Worm (Caenorhabditis elegans) whole organism, L4 larva: ENCODE results near the gene T16A1.5.

ENCODE experiments used
- F26F4.8 ChIP-seq: fragments of 200-800 bp; sonication (Bioruptor generic); conservative IDR thresholded peaks from 2 replicates; pipeline ENCODE4 v1.3.6; 2022; ENCODE audit warnings: missing genetic modification characterization, missing compliant biosample characterization
- ama-1 ChIP-seq: fragments of 150-350 bp; optimal IDR thresholded peaks from 2 replicates; lab custom pipeline; 2014; ENCODE audit warnings: inconsistent platforms, mixed read lengths
- daf-19 ChIP-seq: fragments of 200-800 bp; sonication (Bioruptor generic); conservative IDR thresholded peaks from 2 replicates; pipeline ENCODE4 v1.3.6; 2022; ENCODE audit warnings: missing genetic modification characterization, missing compliant biosample characterization
- duxl-1 ChIP-seq: sonication (generic microtip); optimal IDR thresholded peaks from 2 replicates; lab custom pipeline; 2016; ENCODE audit warnings: mild to moderate bottlenecking, missing genetic modification characterization, moderate library complexity, missing compliant biosample characterization; ENCODE audit not compliant: poor library complexity
- fkh-10 ChIP-seq: fragments of 150-350 bp; optimal IDR thresholded peaks from 2 replicates; lab custom pipeline; 2014; ENCODE audit warnings: missing biosample characterization, missing genetic modification reagents, missing genetic modification characterization
- zag-1 ChIP-seq: fragments of 150-350 bp; optimal IDR thresholded peaks from 2 replicates; lab custom pipeline; 2014; ENCODE audit warnings: missing biosample characterization, missing genetic modification characterization

DNA sequence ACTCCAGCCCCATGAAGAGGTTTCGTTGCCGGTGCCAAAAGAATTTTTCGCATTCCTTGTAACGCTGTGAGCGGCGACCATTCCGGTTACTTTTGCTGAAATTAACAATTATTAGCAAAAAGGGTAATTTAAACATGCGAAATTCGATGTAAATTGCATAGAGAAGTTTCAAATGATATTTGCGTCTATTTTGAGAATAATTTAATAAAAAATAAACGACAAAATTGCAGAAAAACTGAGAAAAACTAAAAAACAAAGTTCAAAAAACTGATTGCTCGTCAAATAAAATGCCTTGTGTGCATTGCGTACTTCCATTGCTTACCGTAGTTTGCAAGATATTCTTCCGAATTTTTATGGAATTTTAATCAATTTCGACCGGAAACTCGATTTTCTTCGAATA lies 38.1 kb downstream of the T16A1.5 start, which contains the start of gene bath-24:
- no peak for TF ChIP-seq fkh-10 (GFP tag; lab: Kevin White, UChicago)
- no peak for TF ChIP-seq ama-1
- no peak for TF ChIP-seq duxl-1
- no peak for TF ChIP-seq F26F4.8 (GFP tag; lab: Robert Waterston, UW)
- no peak for TF ChIP-seq daf-19 (GFP tag; lab: Robert Waterston, UW)
- no peak for TF ChIP-seq zag-1 (tag; lab: Kevin White, UChicago)
